Fruit fly (Drosophila melanogaster) S2 (cell line): Measurements from ENCODE around the gene CG4297.

Source experiments
- CG8478 ChIP-seq: fragments of >200 bp; optimal IDR thresholded peaks from 2 replicates; lab custom pipeline; 2018
- CTCF ChIP-seq, 2 experiments: fragments of >200 bp; optimal IDR thresholded peaks; 2 replicates each; lab custom pipeline; 2018

CG4297 gene

dm6 chr2L:440638-441454, 31.2 kb downstream of the CG4297 start:
- no peak for TF ChIP-seq CTCF (optimal IDR thresholded peaks at IDR 0.05; lab: Kevin White, UChicago)
- no peak for TF ChIP-seq CG8478 (lab: Kevin White, UChicago)

dm6 chr2L:439339-439738, 32.7 kb downstream of the CG4297 start:
- TF ChIP-seq CG8478 (lab: Kevin White, UChicago) (no peak), CTCF (optimal IDR thresholded peaks at IDR 0.05; lab: Kevin White, UChicago) (no peak)

dm6 chr2L:437498-437897, 34.5 kb downstream of the CG4297 start:
- TF ChIP-seq CG8478 (lab: Kevin White, UChicago) (no peak), CTCF (optimal IDR thresholded peaks at IDR 0.05; lab: Kevin White, UChicago) (no peak)

DNA sequence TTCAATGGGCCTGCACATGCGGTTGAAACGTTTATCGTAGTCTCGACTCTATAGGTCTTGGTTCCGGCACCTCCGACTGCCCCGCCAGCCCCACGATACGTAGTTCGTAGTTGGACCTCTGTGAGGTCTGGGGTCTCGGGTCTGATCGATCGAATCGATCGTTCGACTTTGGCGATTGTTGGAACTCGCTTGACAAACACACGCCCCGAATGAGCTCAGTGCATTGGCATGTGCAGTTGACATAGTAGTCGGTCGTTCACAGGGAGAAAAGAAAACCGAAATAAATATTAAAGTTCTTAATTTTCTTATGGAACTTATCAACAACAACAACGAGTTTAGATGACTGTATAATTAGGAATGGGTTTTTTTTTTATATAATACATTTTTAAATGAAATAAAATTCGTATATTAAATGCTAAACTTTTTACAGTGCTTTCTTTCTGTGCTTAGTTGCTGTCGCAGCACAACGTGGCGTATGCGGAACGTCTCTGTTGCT, 36.6 kb downstream of the CG4297 start:
- TF ChIP-seq CG8478 (lab: Kevin White, UChicago) (no peak), CTCF (optimal IDR thresholded peaks at IDR 0.05; lab: Kevin White, UChicago) (no peak)

dm6 chr2L:434439-434838, 37.6 kb downstream of the CG4297 start:
- TF ChIP-seq CTCF (optimal IDR thresholded peaks at IDR 0.05; lab: Kevin White, UChicago) (no peak), CG8478 (lab: Kevin White, UChicago) (no peak)

DNA sequence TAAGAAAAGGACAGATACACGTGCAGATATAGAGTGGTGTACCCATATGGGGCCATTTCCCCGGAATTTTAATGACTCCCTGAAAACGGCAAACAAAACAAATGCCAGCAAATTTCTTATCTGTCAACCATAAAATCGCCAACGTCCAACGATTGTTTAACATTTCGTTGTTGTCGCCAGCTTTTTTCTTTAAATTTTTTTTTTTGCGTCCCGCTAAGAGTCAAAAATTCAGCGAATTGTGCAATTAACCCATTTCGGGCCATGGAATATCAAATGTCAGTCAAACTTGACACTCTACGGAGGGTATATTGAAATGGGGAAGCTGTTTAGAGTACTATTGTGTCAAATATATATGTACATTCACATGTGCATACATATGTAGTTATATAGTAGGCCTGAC, 39.9 kb downstream of the CG4297 start:
- no peak for TF ChIP-seq CTCF (optimal IDR thresholded peaks at IDR 0.05; lab: Kevin White, UChicago)
- no peak for TF ChIP-seq CG8478 (lab: Kevin White, UChicago)

DNA sequence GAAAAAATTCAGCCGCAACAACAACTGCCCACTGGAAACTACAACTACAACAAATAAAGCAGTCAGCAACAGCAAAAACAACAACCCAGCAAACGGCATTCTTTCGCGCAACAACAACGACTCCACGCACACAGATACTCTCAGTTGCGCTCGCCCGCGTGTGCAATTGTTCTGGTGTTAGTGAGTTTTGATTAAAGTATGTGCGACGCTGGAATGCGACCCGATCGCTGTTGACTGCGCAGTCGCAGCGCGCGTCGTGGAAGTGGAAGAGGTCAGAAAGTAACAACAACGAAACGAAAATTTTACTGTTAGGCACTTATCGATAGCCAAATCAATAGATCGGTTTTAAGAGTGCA, 40.4 kb downstream of the CG4297 start:
- TF ChIP-seq CTCF (optimal IDR thresholded peaks at IDR 0.05; lab: Kevin White, UChicago): no peak

dm6 chr2L:430820-431628, 41.0 kb downstream of the CG4297 start, which contains the start of gene ex:
Gene ex, plus strand, starts transcription at chr2L:431227.
- TF ChIP-seq CTCF (optimal IDR thresholded peaks at IDR 0.05; lab: Kevin White, UChicago): peak in 1 of 2 experiments; percentile 24
- TF ChIP-seq CG8478 (lab: Kevin White, UChicago): no peak

DNA sequence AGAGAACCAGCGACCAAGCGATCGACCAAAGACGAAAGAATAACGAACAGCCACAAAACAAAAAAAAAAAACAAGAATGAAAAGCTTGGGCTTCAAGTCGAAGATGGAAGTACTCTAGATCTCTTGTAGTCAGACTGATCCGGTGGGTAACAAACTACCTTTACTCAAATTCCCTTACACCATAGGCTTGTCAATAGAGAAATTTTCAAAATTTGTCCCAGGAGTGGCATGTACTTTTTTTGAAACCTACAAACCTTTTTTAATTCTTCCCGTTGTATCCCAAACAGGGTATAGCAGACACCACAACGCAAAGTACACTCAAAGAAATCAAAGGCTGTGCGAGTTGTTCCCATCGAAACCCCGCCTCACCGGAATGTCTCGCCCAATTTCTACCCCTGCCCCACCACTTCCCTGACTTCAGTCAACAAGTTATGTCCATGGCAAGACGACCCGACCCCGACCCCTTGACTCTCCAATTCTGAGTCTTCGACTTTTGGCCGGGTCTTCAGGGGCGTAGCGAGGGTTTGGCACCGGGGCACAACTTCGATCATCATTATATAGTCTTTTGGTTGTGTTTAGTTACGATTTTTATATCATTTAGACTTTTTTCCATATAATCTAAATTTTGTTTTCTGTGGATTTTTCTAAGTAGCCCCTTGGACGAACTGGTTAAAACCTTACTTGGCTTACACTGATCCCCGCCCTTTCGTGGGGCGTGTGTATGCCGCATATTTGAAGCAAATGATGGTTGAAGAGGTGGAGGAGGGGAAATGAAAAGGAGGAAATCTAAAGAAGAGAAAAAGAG, 42.1 kb downstream of the CG4297 start:
- no peak for TF ChIP-seq CG8478 (lab: Kevin White, UChicago)
- TF ChIP-seq CTCF (optimal IDR thresholded peaks at IDR 0.05; lab: Kevin White, UChicago): no peak

DNA sequence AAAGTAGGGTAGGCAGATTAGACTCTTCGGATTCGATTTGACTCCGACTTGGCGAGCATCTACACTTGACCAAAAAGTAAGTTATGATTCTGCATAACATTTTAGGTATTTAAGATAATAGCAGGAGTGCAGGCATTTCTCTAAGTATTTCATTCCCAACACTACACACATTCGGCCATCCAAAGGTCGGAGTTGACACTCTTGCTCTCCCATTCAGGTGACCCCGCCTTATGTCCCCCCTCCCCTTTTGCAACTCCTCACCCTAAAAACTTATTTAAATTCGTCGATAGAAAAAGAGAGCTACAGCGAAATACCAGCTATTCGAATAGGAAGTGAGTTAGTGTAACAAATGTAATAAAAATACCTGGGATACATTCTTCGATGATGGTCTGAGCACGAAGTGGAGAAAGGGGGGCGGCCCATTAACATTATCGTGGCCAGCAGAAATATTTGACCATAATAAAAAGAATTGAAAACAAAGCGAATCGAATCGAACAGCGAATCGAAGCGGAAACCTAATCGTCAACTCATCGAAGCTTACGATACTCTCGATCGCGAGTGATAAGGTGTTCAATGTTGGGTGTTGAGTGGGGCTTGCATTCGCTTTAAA, 43.5 kb downstream of the CG4297 start:
- TF ChIP-seq CG8478 (lab: Kevin White, UChicago) (no peak), CTCF (optimal IDR thresholded peaks at IDR 0.05; lab: Kevin White, UChicago) (no peak)

DNA sequence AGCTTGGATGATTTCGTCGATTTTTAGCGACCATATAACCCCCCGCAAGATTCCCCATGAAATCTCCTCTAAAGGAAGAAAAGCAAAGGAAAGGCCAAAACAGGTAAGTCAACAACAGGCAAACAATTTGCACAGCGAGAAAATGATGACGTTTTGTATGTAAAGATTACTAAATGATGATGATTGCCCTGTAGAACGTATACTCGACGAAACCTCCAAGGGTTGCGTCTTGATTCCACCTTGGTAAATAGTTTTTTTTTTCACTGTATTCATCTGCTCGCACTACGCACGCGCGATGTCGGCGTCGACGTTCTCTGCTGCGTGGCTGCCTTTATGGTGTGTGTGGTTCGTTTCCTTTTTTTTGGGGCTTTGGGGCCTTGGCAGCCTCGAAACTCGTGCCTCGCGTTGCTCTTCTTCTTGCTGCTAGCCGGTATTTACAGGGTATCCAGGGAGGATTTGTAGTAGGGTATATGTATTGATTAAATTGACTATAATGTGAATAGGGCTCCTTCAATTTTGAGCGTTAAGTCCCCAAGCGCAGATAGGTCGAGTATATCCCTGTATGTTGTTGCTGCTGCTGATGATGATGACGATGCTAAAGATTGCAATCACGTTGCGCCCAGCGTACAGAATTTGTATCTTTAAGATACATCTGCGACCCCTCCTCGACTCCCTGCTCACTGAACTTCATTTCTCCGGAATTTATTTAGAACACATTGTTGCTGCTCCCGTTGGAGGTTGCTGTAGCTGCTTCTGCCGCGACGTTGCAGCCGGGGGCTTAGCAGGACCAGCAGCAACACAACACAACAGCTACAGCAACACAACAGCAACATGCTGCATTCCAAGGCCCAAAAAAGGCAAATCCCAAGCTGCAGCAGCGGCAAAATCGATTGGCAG, 44.4 kb downstream of the CG4297 start:
- no peak for TF ChIP-seq CTCF (optimal IDR thresholded peaks at IDR 0.05; lab: Kevin White, UChicago)

DNA sequence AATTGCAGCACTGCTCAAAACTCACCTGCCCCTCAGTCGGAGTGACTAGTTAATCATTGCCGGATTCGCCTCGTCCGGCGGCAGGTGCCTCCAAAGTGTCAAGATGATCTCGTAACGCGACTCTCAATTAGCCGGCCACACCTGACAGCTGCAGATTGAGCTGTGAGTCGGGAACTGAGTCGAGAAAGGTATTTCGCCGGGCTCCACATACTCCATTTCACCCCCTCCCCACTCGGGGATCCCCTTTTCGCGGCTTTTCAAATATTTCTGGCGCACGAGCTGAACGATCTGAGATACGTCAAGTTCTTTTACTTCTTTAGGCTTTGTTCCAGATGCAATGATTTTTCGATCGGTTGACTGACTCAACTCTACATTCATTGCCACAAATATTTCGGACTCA, 45.6 kb downstream of the CG4297 start:
- TF ChIP-seq CTCF (optimal IDR thresholded peaks at IDR 0.05; lab: Kevin White, UChicago): no peak
- no peak for TF ChIP-seq CG8478 (lab: Kevin White, UChicago)

- TF ChIP-seq CG8478 (lab: Kevin White, UChicago): no peak
- no peak for TF ChIP-seq CTCF (optimal IDR thresholded peaks at IDR 0.05; lab: Kevin White, UChicago)
These were observed 46.5 kb downstream of the CG4297 start for dm6 chr2L:425491-425890.
